Fruit fly (Drosophila melanogaster) whole organism, larva: ENCODE results near the gene CG43376.

ENCODE experiments used
- noc ChIP-seq: fragments of 200-800 bp; sonication (Bioruptor generic); optimal IDR thresholded peaks from 3 replicates; lab custom pipeline; 2019; ENCODE audit warnings: missing biosample characterization, mild to moderate bottlenecking, missing genetic modification characterization, moderate library complexity

The CG43376 gene

DNA sequence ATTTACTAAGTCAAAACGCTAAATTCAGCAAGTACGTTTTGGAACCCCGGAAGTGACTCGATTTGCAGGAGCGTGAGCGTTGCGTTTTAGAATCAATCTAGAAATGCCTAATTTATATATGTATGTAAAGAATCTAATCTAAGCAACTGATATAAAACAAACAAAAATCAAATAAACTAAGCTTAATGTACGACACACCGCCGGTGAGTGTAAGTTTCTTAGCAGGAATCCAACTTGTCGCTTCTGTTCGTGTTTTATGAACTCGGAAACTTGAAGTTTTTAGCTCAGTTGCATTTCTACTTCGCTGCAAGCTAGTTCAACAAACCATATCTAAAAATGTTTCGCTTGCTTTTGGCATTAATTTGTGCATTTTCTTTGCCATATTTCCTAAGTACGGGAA, at the start of gene CG43376:
CG43376 (plus strand) TSS at position 301 of the 400 bp plus-strand sequence.
- no peak for TF ChIP-seq noc (tag; lab: Kevin White, UChicago)

DNA sequence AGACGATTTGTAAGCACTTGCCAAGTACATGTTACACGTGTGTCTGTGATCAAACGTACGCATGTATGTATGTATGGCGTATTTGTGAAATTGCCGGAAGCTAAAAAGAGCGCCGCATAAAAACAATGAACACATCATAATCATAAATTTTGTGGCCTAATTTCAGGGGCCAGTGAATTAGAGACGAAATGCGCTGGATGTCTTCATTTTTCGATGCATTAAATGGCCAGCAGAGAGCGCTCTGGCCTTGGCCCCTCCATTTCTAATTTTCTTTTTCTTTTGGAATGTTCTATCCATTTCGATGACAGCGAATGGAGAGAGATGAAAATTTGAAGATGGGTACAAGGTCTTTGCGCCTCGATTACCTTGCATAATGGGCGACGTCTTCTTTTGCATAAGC, 41.5 kb upstream of the CG43376 start:
- TF ChIP-seq noc (tag; lab: Kevin White, UChicago) = no peak

DNA sequence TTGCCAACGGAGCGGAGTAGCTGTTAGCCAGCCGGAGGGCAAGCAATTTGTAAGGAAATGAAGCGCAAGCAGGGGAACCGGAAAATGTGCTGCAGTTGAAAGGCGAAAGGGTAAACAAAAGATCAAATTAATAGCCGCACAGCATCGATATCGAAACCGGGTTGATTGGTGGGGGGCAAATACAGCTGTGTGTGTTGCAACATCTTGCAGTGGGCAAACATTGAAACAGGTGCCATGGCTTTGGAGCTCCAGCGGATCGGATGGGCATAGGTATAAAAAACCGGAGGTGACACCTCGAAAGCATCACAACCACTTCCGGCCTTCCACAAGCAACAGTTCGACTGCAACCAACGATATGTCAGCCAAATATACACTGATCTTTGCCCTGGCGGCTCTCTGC, 38.0 kb upstream of the CG43376 start, which contains the start of gene nur:
nur (plus strand) TSS at position 301 of the 400 bp plus-strand sequence.
- no peak for TF ChIP-seq noc (tag; lab: Kevin White, UChicago)

DNA sequence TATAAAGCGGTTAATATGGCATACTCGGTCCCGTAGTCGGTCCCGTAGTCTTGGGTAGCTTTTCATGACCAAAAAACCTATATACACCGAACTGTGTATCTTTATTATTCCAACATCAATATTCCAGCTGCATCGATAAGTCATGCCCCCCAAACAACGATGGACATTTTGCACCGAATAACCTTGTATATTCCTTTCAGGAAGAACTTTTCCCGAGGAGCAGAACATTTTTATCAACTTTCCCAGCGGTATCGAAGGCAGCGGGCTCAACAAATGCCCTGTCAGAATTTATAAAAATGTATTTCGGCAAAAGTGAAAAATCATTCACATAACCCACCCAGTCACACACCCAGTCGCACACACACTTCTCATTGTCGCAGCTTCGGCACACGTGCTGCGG, 27.1 kb upstream of the CG43376 start, which contains the start of gene TM9SF4:
TM9SF4 (plus strand) TSS at position 301 of the 400 bp plus-strand sequence.
- no peak for TF ChIP-seq noc (tag; lab: Kevin White, UChicago)

DNA sequence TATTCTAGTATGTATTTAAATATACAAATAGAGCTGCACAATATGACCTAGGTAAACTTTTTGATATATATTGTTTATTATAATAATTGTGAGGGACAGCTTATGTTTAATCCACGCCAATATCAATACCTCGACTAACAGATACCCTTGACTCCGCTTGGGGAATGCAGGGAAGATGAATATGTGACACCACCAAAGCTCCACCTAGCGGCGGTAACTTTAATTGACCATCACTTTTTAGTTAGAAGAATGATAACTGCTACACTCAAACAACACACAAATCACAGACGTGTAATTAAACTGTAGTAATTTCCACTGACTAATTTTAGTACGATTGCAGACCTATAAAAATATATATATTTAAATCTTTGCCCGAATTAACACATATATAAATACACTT, 10.7 kb upstream of the CG43376 start:
- TF ChIP-seq noc (tag; lab: Kevin White, UChicago) = no peak

DNA sequence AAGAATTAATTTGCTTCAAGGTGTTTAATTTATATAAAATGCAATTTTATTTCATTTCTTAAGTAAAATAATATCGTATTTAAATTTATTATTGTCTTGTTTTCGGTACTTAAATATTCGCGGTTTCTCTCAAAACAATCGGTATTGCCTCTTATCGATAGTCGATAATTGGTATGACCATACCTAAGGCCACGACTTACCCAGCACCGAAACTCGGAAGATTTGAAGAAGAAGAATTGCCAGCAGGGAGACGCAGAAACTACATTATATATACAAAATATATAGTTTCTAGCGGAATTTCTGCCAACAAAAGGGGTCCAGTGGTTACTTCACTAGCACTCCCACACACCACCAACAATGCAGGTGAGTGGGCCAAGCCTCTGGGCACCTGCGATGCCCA, 2.9 kb upstream of the CG43376 start:
- TF ChIP-seq noc (tag; lab: Kevin White, UChicago) = no peak

DNA sequence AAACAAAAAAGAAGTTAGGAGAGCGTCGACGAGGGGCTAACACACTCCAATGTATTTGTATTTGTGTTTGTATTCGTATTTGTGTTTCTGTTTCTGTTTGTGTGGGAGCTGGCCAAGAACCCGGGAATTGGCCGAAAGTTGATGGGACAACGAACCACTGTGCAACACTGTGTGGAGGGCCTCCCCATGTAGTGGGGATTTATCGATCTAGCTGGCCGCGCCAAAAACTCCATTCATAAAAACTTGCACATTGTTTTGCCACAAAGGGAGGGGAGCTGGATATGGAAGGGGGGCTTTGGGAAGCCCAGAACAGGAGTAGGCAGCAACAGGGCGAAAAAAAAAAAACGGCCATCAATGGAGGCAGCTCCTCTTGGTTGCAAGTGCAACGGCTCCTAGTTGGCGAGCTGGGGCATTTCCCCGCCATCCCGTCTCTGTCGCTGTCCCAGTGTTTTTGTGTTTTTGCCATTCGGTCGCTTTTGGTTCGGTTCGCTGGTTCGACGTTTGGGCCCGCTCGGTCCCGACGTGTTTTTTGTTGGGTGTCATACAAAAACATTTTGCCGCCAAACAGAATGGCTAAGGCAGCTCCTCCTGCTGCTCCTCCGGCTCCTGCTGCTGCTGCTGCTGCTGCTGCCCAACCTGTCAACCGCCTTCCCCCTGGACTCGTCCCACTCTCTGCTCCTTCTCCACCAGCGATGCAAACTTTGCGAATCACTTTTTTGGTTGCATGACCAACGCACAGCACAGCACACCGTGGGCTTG, 3.3 kb downstream of the CG43376 start:
- no peak for TF ChIP-seq noc (tag; lab: Kevin White, UChicago)

DNA sequence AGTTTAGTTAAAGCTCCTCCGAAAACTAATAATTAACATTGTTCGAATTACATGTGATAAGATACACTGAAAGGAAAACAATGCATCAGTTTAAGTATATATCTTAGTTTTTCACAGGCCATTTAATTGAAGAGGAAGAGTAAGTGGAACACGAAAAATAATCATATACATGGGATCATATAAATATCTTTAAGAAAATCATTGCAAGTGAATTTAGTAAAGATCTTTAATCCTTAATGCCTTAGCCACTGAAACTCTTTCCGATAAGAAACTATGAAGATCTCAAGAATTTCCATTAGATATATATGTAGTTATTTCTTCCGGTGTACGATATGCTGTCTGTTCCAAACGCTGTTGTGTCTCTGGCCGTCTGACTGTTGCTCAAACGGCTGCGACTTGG, 4.9 kb downstream of the CG43376 start:
- no peak for TF ChIP-seq noc (tag; lab: Kevin White, UChicago)

DNA sequence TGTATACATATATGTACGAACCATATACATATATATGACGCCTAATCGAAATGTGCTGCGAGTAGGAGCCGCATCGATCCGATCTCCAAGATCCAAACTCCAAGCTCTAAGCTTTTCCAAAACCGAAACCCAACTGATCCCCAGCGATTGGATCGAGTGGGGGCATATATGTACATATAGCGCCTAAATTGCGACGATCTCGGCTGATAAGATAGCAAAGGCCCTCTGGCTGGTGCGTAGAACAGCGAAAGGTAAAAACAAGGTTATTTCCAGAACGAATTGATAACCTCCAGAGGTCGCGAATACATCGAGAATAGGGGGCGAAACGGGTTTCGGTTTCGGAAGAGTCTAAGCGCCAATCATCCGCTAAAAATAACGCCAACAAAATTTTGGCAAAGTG, 5.4 kb downstream of the CG43376 start:
- TF ChIP-seq noc (tag; lab: Kevin White, UChicago) = no peak

DNA sequence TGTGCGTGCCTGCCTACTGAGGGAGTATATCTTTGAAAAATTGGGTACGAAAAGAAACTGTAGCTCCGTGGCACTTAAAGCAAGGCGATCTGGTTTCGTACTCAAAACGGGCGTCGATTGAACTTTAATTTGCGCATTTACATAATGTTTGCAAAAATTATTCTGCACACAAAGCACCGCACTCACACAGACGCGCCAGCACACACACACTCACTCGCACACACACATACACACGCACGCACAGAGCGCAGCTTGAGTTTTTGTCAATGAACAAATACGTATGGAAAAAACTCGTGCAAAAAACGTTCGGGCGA, 6.0 kb downstream of the CG43376 start:
- no peak for TF ChIP-seq noc (tag; lab: Kevin White, UChicago)

DNA sequence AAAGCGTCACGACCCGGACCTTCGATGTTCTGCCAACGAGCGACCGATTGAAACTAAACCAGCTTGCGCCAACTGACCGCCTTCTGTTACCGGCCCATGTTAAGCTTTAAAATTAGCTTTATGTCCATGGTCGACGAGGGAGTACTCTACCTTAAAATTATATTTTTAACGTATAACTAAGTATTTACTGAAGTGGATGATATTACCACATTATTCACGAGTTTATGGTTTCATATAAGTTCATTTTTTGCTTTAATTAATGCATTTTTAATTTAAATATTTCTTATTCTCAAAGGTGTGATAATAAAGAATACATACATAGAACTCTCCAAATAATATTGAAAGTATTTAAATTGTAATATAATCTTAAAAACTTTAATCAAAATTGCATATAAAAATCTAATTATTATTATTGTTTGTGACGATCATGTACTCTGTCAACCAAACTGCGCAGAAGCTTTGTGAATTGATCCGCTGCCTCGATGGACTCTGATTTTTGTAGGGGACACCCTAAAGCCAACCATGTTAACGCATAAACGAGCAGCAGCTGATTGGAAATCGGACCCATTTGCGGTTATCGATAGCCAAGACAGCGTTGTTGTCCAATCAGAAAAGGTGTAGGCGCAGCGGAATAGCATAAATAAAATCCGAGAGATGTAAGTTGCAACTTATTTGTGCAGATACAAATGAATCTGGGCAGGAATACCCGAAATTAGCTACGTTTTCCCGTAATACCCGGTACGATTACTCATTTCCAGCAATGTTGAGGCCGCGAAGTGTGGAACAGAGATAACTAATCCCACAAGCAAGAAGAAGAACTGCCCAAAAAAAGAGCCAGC, 6.5 kb downstream of the CG43376 start, which contains the start of the genes CG9008 and p38b:
CG9008 (minus strand) TSS at position 57 of the 839 bp plus-strand sequence.
p38b (plus strand) TSS at position 581 of the 839 bp plus-strand sequence.
- peak; percentile 92 for TF ChIP-seq noc (tag; lab: Kevin White, UChicago)

DNA sequence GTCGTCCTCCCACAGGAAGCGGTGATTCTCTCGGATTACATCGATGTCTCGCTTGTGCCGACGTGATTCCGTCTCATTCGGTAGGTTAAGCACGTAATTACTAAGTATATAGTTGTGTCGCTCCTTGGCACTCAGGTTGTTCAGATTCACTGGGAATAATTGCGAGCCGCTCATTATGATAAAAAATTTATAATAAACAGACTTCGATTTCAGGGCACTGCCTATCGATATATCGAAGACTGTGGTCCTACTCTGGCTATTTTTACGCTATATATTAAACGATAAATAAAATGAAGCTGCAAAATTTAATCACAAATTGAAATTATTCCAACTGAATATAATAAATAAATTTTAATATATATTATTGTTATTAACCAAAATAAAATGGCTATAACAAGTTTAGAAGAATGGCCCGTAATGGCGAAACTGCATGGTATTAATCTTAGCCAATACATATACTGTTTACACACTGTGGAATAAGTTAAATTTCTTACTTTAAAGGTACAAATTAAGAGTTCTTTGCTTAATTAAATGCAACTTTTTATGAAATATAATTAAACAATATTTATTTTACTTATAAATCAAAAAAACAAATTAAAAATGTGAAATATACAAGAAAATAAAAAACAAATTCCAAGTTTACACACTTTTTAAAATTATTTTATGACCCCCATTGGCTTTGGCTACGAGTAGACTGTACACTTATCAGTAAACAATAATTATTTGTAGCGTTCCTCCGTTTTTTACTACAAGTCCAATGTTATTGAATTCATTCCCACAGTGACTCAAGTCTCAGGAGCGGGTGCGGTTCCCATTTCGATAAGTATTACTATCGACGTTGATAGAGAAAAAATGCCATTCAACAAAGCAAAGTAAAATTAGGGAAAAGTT, 9.7 kb downstream of the CG43376 start, which contains the start of gene Eato:
Eato (plus strand) TSS at position 821 of the 891 bp plus-strand sequence.
- TF ChIP-seq noc (tag; lab: Kevin White, UChicago) = no peak

DNA sequence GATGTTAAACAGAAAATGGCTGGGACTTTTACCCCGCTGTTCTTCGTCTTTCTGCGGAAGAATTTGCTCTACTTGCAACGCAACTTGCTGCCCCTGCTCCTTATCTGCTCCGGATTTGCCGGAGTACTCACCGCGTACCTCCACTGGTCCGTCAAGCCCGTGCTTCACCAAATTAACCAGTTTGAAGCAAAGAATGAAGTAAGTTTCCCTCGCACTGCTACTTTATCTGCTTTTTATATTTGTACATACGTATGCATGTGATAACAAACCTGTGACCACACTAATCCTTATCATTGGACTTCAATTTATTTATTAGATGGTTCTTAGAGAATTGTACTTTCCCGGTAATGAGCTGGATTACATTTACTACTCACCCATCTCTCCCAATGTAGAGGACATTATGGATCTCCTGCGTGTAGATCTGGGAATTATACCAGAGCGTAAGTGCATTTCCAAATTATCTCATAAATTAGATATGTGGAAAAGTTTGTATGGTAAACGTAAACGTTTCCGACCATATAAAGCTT, 10.4 kb downstream of the CG43376 start, which contains the start of gene CG16890:
CG16890 (minus strand) TSS at position 184 of the 527 bp plus-strand sequence.
- TF ChIP-seq noc (tag; lab: Kevin White, UChicago) = peak; percentile 10

DNA sequence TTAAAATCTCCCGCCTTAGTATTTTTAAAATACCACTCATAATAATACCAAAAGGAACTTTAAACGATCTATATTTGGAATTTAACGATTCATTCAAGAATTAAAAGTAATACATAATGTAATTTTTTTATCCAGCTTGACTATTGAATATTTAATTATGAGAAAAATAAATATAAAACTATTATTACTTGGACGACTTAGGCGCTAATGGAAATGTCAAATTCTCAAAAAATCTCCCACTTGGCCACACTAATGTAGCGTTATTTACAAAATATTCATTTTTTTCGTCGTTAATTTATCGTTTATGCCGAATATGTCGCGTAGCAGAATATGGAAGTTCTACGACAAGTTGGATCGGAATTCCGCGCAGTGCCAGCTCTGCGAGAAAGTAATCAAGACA, 16.9 kb downstream of the CG43376 start, which contains the start of gene CG16863:
CG16863 (plus strand) TSS at position 245 of the 400 bp plus-strand sequence.
- TF ChIP-seq noc (tag; lab: Kevin White, UChicago) = no peak

DNA sequence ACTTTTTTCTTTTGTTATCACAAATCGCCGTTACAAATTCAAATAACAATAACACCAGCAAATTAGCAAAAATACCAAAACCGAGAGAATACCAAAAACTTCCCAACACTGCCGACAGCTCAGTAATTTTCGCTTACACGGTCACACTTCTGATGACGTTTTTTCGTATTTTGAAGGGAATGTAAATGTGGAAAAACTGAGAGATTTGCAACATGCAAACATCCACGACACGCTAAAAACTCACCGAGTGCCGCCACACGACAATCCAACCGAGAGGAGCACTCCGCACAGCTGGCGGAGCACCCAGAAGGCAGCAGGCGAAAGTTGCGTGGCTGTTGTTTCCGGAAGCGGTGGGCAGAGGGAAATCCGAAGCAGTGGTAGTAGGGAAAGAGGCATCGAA, 19.6 kb downstream of the CG43376 start, which contains the start of gene Sec71:
Sec71 (plus strand) TSS at position 117 of the 400 bp plus-strand sequence.
- TF ChIP-seq noc (tag; lab: Kevin White, UChicago) = no peak
